Worm (Caenorhabditis elegans): ENCODE data around the gene srw-4.

- TF ChIP-seq eyg-1 (tag; optimal IDR thresholded peaks at IDR 0.05), result no peak
- TF ChIP-seq K09A11.1 (tag; optimal IDR thresholded peaks at IDR 0.05; ENCODE audit: insufficient read depth), result no peak
- no peak for TF ChIP-seq pqm-1 (tag; optimal IDR thresholded peaks at IDR 0.05)
- TF ChIP-seq elt-4 (tag; optimal IDR thresholded peaks at IDR 0.05), result no peak
- no peak for TF ChIP-seq ceh-9 (tag; optimal IDR thresholded peaks at IDR 0.05)
- TF ChIP-seq hlh-30 (tag; optimal IDR thresholded peaks at IDR 0.05; ENCODE audit: insufficient read depth), result no peak
- no peak for TF ChIP-seq ama-1 (optimal IDR thresholded peaks at IDR 0.05)
- TF ChIP-seq nfya-1 (tag; optimal IDR thresholded peaks at IDR 0.05), result no peak
- TF ChIP-seq nhr-11 (tag; optimal IDR thresholded peaks at IDR 0.05), result no peak
- TF ChIP-seq rnt-1 (tag; optimal IDR thresholded peaks at IDR 0.05), result no peak
- no peak for TF ChIP-seq F13H6.1 (tag; optimal IDR thresholded peaks at IDR 0.05)
- TF ChIP-seq madf-2 (tag; optimal IDR thresholded peaks at IDR 0.05), result no peak
Observed at ce11 chrV:2876188-2876831, 12.3 kb downstream of the srw-4 start.
